Worm (Caenorhabditis elegans) whole organism, L4 larva: ENCODE results near the gene F46F5.16.

Source experiments
- F26F4.8 ChIP-seq: fragments of 200-800 bp; sonication (Bioruptor generic); conservative IDR thresholded peaks from 2 replicates; pipeline ENCODE4 v1.3.6; 2022; ENCODE audit warnings: missing genetic modification characterization, missing compliant biosample characterization
- F44E2.7 ChIP-seq: fragments of 200-800 bp; sonication (Bioruptor generic); IDR thresholded peaks from 2 replicates; pipeline ENCODE4 v2.1.2; 2022; ENCODE audit warnings: missing genetic modification characterization, missing compliant biosample characterization
- R02D3.7 ChIP-seq: fragments of 150-350 bp; sonication (generic microtip); optimal IDR thresholded peaks from 3 replicates; lab custom pipeline; 2014; ENCODE audit warnings: missing biosample characterization, missing genetic modification characterization
- Y48G9A.11 ChIP-seq: fragments of 200-800 bp; sonication (Bioruptor generic); IDR thresholded peaks from 2 replicates; pipeline ENCODE4 v1.3.6; 2022; ENCODE audit warnings: missing genetic modification reagents, missing genetic modification characterization, missing compliant biosample characterization
- aha-1 ChIP-seq: fragments of 150-350 bp; peaks from one replicate; lab custom pipeline; 2014; ENCODE audit warnings: missing biosample characterization, missing genetic modification characterization
- ceh-28 ChIP-seq: fragments of 150-350 bp; optimal IDR thresholded peaks from 2 replicates; lab custom pipeline; 2014; ENCODE audit warnings: missing biosample characterization, missing genetic modification reagents, missing genetic modification characterization
- ceh-44 ChIP-seq: fragments of 200-800 bp; sonication (Bioruptor generic); IDR thresholded peaks from 2 replicates; pipeline ENCODE4 v1.3.6; 2022; ENCODE audit warnings: missing genetic modification reagents, missing genetic modification characterization, missing compliant biosample characterization
- ceh-62 ChIP-seq: sonication (generic microtip); optimal IDR thresholded peaks from 2 replicates; lab custom pipeline; 2017; ENCODE audit warnings: missing biosample characterization, missing genetic modification characterization
- ceh-82 ChIP-seq: sonication (generic microtip); optimal IDR thresholded peaks from 2 replicates; lab custom pipeline; 2017; ENCODE audit warnings: missing biosample characterization, missing genetic modification characterization
- daf-12 ChIP-seq: fragments of 150-350 bp; optimal IDR thresholded peaks from 2 replicates; lab custom pipeline; 2014; ENCODE audit warnings: missing biosample characterization, missing genetic modification reagents, missing genetic modification characterization
- daf-8 ChIP-seq: fragments of 200-800 bp; sonication (Bioruptor generic); IDR thresholded peaks from 2 replicates; pipeline ENCODE4 v1.3.6; 2022; ENCODE audit warnings: missing genetic modification characterization, missing compliant biosample characterization
- dmd-6 ChIP-seq: fragments of 200-800 bp; sonication (Bioruptor generic); IDR thresholded peaks from 2 replicates; pipeline ENCODE4 v1.3.6; 2022; ENCODE audit warnings: missing genetic modification reagents, missing genetic modification characterization, missing compliant biosample characterization
- dmd-8 ChIP-seq: fragments of 200-800 bp; sonication (Bioruptor generic); IDR thresholded peaks from 2 replicates; pipeline ENCODE4 v1.3.6; 2022; ENCODE audit warnings: missing genetic modification characterization, missing compliant biosample characterization
- dmd-9 ChIP-seq: fragments of 200-800 bp; sonication (Bioruptor generic); IDR thresholded peaks from 2 replicates; pipeline ENCODE4 v1.3.6; 2022; ENCODE audit warnings: missing genetic modification reagents, missing genetic modification characterization, missing compliant biosample characterization
- lin-13 ChIP-seq: fragments of 150-350 bp; optimal IDR thresholded peaks from 2 replicates; lab custom pipeline; 2014; ENCODE audit warnings: missing biosample characterization, missing genetic modification reagents, missing genetic modification characterization
- lin-38 ChIP-seq: fragments of 200-800 bp; sonication (Bioruptor generic); IDR thresholded peaks from 2 replicates; pipeline ENCODE4 v1.3.6; 2022; ENCODE audit warnings: missing genetic modification reagents, missing genetic modification characterization, missing compliant biosample characterization
- madf-5 ChIP-seq, 2 experiments: fragments of 200-800 bp; sonication (Bioruptor generic); IDR thresholded peaks; 2 replicates each; pipeline ENCODE4 v1.3.6; 2022; ENCODE audit warnings: missing compliant biosample characterization in 2 of 2, missing genetic modification characterization in 2 of 2
- mxl-2 ChIP-seq: fragments of 200-800 bp; sonication (Bioruptor generic); conservative IDR thresholded peaks from 2 replicates; pipeline ENCODE4 v1.3.6; 2022; ENCODE audit warnings: missing genetic modification reagents, missing genetic modification characterization, missing compliant biosample characterization
- nhr-10 ChIP-seq: fragments of 150-350 bp; optimal IDR thresholded peaks from 2 replicates; lab custom pipeline; 2014; ENCODE audit warnings: missing biosample characterization, missing genetic modification characterization
- nhr-11 ChIP-seq: fragments of 150-350 bp; optimal IDR thresholded peaks from 2 replicates; lab custom pipeline; 2014; ENCODE audit warnings: missing biosample characterization, missing genetic modification characterization
- nhr-111 ChIP-seq: fragments of 200-800 bp; sonication (Bioruptor generic); optimal IDR thresholded peaks from 2 replicates; lab custom pipeline; 2018; ENCODE audit warnings: mild to moderate bottlenecking, missing genetic modification characterization, missing compliant biosample characterization
- nhr-237 ChIP-seq: sonication (generic microtip); optimal IDR thresholded peaks from 2 replicates; lab custom pipeline; 2017; ENCODE audit warnings: missing biosample characterization, missing genetic modification characterization
- nhr-25 ChIP-seq: sonication (generic microtip); optimal IDR thresholded peaks from 2 replicates; lab custom pipeline; 2017; ENCODE audit warnings: missing genetic modification characterization, mild to moderate bottlenecking, missing compliant biosample characterization, antibody characterized with exemption, moderate library complexity, borderline replicate concordance; ENCODE audit not compliant: insufficient read depth
- nhr-28 ChIP-seq: fragments of 150-350 bp; optimal IDR thresholded peaks from 2 replicates; lab custom pipeline; 2014; ENCODE audit warnings: missing biosample characterization, missing genetic modification characterization
- nhr-76 ChIP-seq: fragments of 150-350 bp; optimal IDR thresholded peaks from 2 replicates; lab custom pipeline; 2014; ENCODE audit warnings: missing biosample characterization, missing genetic modification characterization
- nhr-77 ChIP-seq: fragments of 150-350 bp; optimal IDR thresholded peaks from 2 replicates; lab custom pipeline; 2014; ENCODE audit warnings: missing biosample characterization, missing genetic modification characterization
- pqm-1 ChIP-seq: sonication (generic microtip); optimal IDR thresholded peaks from 2 replicates; lab custom pipeline; 2017; ENCODE audit warnings: missing biosample characterization, missing genetic modification characterization
- rbr-2 ChIP-seq: sonication (generic microtip); optimal IDR thresholded peaks from 2 replicates; lab custom pipeline; 2016; ENCODE audit warnings: missing genotype, missing genetic modification characterization, missing compliant biosample characterization
- saeg-2 ChIP-seq: fragments of 200-800 bp; sonication (Bioruptor generic); IDR thresholded peaks from 2 replicates; pipeline ENCODE4 v1.3.6; 2022; ENCODE audit warnings: missing genetic modification reagents, missing genetic modification characterization, missing compliant biosample characterization
- sdz-12 ChIP-seq: fragments of 200-800 bp; sonication (Bioruptor generic); optimal IDR thresholded peaks from 2 replicates; lab custom pipeline; 2018; ENCODE audit warnings: mild to moderate bottlenecking, missing genetic modification characterization, missing compliant biosample characterization
- set-16 ChIP-seq: fragments of 200-800 bp; sonication (Bioruptor generic); IDR thresholded peaks from 2 replicates; pipeline ENCODE4 v1.3.6; 2022; ENCODE audit warnings: missing genetic modification reagents, missing genetic modification characterization, missing compliant biosample characterization
- snpc-4 ChIP-seq: fragments of 150-350 bp; optimal IDR thresholded peaks from 2 replicates; lab custom pipeline; 2014; ENCODE audit warnings: missing biosample characterization, missing genetic modification characterization
- tag-97 ChIP-seq: fragments of 200-800 bp; sonication (Bioruptor generic); IDR thresholded peaks from 2 replicates; pipeline ENCODE4 v1.3.6; 2022; ENCODE audit warnings: missing genetic modification characterization, missing compliant biosample characterization
- tra-1 ChIP-seq: fragments of 200-800 bp; sonication (Bioruptor generic); IDR thresholded peaks from 2 replicates; pipeline ENCODE4 v1.3.6; 2022; ENCODE audit warnings: missing genetic modification reagents, missing genetic modification characterization, missing compliant biosample characterization
- unc-39 ChIP-seq: sonication (generic microtip); optimal IDR thresholded peaks from 2 replicates; lab custom pipeline; 2017; ENCODE audit warnings: missing biosample characterization, missing genetic modification characterization
- unc-62 ChIP-seq, 3 experiments: fragments of 150-350 bp in 1 of 3; sonication (generic microtip); optimal IDR thresholded peaks in 2 of 3; peaks in 1 of 3; 1 replicate in 1 of 3; 2 replicates in 2 of 3; lab custom pipeline; 2014 to 2017; ENCODE audit warnings: missing biosample characterization in 3 of 3, missing genetic modification characterization in 3 of 3, missing genetic modification reagents in 3 of 3, missing genotype in 1 of 3
- zfp-3 ChIP-seq: fragments of 200-800 bp; sonication (Bioruptor generic); conservative IDR thresholded peaks from 2 replicates; pipeline ENCODE4 v1.3.6; 2022; ENCODE audit warnings: missing genetic modification reagents, missing genetic modification characterization, missing compliant biosample characterization

Gene F46F5.16

DNA sequence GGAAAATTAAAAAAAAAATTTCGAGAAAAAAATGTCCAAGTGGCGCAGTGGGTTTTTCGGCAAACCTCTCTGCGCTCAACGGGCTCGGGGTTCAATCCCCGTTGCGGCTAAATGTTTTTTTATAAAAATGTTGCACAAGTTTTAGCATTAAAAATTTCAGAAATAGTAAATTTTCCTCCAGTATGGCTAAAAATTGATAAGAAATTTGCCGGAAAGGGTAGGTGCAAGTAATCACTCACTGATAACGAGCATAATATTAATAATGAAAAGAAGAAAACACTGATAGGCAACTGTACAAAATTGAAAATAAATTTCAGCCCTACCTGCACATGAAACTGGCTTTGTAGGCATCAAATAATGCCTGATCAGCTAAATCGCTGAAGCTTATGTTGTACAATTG, 22.7 kb upstream of the F46F5.16 start:
- TF ChIP-seq nhr-77 (tag; lab: Kevin White, UChicago) (no peak), nhr-25 (tag; lab: Kevin White, UChicago) (no peak), tra-1 (no peak), nhr-28 (peak; percentile 42), dmd-6 (GFP tag; lab: Robert Waterston, UW) (peak; percentile 28; the same call in 1 of the 2 replicates), pqm-1 (tag; lab: Kevin White, UChicago) (peak; percentile 66), unc-39 (tag; lab: Kevin White, UChicago) (no peak), R02D3.7 (no peak), daf-12 (tag; lab: Kevin White, UChicago) (no peak), dmd-8 (GFP tag; lab: Robert Waterston, UW) (no peak), F26F4.8 (GFP tag; lab: Robert Waterston, UW) (no peak), ceh-62 (tag; lab: Kevin White, UChicago) (no peak), ceh-44 (GFP tag; lab: Robert Waterston, UW) (no peak), set-16 (GFP tag; lab: Robert Waterston, UW) (no peak), F44E2.7 (GFP tag; lab: Robert Waterston, UW) (no peak)

DNA sequence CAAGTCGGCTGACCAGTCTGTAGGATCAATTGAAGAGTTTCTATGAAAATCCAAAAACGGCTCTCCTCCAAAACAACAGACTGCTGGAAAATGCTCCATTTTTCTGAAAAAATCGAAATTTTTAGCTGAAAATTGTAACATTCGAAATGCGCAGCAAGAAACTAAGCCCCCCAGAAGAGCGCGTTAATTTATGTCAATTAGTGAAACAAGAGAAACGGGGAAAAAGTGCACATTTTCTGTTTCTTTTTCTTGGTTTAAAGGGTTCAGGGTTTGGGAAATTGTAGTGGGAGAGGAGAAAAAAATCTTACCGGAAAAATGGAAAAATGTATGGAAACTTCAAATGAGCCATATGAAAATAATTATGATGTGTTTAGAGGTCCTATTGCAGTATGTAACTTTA, 21.8 kb upstream of the F46F5.16 start, which contains the start of gene C08G5.7:
Gene C08G5.7, minus strand, starts transcription at position 101 of the 400 bp plus-strand sequence.
- TF ChIP-seq madf-5 (GFP tag; IDR thresholded peaks at IDR 0.05; lab: Robert Waterston, UW) = no peak
- no peak for TF ChIP-seq dmd-9

DNA sequence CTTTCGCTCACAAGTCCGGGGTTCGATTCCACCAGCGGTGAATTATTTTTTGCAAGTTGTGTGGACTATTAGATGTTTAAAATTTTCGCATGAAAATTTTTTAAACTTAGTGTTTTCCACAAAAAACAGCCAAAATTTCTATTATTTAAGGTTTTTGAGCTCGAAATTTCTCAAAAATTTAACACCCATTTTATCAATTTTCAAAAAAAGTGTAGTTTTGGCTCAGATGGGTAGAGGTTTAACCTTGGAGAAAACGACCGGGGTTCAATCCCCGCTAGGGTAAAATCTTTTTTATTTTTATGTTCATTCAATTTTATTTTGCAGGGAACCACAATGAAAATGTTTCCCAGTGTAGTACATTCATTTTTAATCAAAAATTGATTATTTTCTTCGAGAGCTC, 17.8 kb upstream of the F46F5.16 start:
- no peak for TF ChIP-seq tag-97 (GFP tag; lab: Robert Waterston, UW)
- TF ChIP-seq lin-38 (GFP tag; lab: Robert Waterston, UW) = peak; percentile 40
- peak; percentile 11 for TF ChIP-seq lin-13
- TF ChIP-seq aha-1 (tag; lab: Kevin White, UChicago) = peak; percentile 27
- no peak for TF ChIP-seq nhr-11

DNA sequence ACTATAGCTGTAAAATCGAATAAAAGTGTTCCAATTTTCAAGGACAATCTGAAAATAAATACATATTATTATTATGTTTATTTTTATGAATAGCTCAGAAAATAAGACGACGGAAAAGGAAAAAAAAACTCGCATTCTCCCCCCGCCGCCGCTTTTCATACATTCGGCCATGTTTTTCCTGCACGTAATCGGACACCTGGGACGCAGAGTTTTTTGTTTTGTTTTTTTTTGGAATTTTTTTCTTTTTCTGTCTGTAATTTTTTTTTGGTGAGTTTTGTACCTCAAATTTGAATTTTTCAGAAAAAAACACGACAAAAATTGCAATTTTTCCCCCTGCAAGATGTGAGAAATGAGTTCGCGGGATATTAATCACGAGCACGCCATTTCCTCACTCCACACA, 16.8 kb upstream of the F46F5.16 start, which contains the start of gene C08G5.6:
Gene C08G5.6, plus strand, starts transcription at position 301 of the 400 bp plus-strand sequence.
- TF ChIP-seq unc-62 (GFP tag; optimal IDR thresholded peaks at IDR 0.05 in 1 of 2; lab: Kevin White, UChicago) (no peak), unc-62 (tag; optimal IDR thresholded peaks at IDR 0.05; lab: Kevin White, UChicago) (no peak), saeg-2 (GFP tag; lab: Robert Waterston, UW) (no peak), rbr-2 (tag; lab: Kevin White, UChicago) (no peak), unc-39 (tag; lab: Kevin White, UChicago) (no peak), nhr-237 (tag; lab: Kevin White, UChicago) (no peak), nhr-76 (tag; lab: Kevin White, UChicago) (no peak), ceh-28 (tag; lab: Kevin White, UChicago) (no peak), ceh-82 (tag; lab: Kevin White, UChicago) (no peak), daf-8 (GFP tag; lab: Robert Waterston, UW) (no peak), nhr-11 (no peak), nhr-111 (GFP tag; lab: Kevin White, UChicago) (no peak), mxl-2 (GFP tag; lab: Robert Waterston, UW) (no peak), daf-12 (tag; lab: Kevin White, UChicago) (no peak), zfp-3 (GFP tag; lab: Robert Waterston, UW) (no peak), sdz-12 (GFP tag; lab: Kevin White, UChicago) (no peak), ceh-44 (GFP tag; lab: Robert Waterston, UW) (no peak), snpc-4 (tag; lab: Kevin White, UChicago) (no peak), nhr-10 (no peak), Y48G9A.11 (GFP tag; lab: Robert Waterston, UW) (no peak)
- TF ChIP-seq, all 104 proteins: peak for 0
